Fruit fly (Drosophila melanogaster) whole organism, prepupa: ENCODE results near the gene phr6-4.

Experiments used
- CG10631 ChIP-seq: fragments of 200-800 bp; sonication (Bioruptor generic); optimal IDR thresholded peaks from 2 replicates; lab custom pipeline; 2016; ENCODE audit warnings: missing biosample characterization, missing genetic modification characterization
- CG10669 ChIP-seq: fragments of 200-800 bp; sonication (Bioruptor generic); optimal IDR thresholded peaks from 3 replicates; lab custom pipeline; 2018; ENCODE audit warnings: missing biosample characterization, mild to moderate bottlenecking, missing genetic modification characterization, moderate library complexity
- CG11902 ChIP-seq: fragments of 200-800 bp; sonication (Bioruptor generic); optimal IDR thresholded peaks from 3 replicates; lab custom pipeline; 2016; ENCODE audit warnings: missing biosample characterization, missing genetic modification characterization
- CG8119 ChIP-seq: fragments of 200-800 bp; sonication (Bioruptor generic); IDR thresholded peaks from 3 replicates; pipeline ENCODE4 v1.3.6; 2022; ENCODE audit warnings: missing biosample characterization, missing genetic modification characterization
- CG8632 ChIP-seq: fragments of 200-800 bp; sonication (Bioruptor generic); optimal IDR thresholded peaks from 3 replicates; lab custom pipeline; 2016; ENCODE audit warnings: missing biosample characterization, missing genetic modification characterization
- Gug ChIP-seq: fragments of 200-800 bp; sonication (Bioruptor generic); IDR thresholded peaks from 2 replicates; pipeline ENCODE4 v1.3.6; 2022; ENCODE audit warnings: missing biosample characterization, missing genetic modification characterization
- Hr39 ChIP-seq: fragments of 200-800 bp; sonication (Bioruptor generic); optimal IDR thresholded peaks from 2 replicates; lab custom pipeline; 2016; ENCODE audit warnings: missing biosample characterization, missing genetic modification characterization
- Sox102F ChIP-seq: fragments of 200-800 bp; sonication (Bioruptor generic); optimal IDR thresholded peaks from 2 replicates; lab custom pipeline; 2016; ENCODE audit warnings: missing biosample characterization, mild to moderate bottlenecking, missing genetic modification characterization
- dsx ChIP-seq: fragments of 200-800 bp; optimal IDR thresholded peaks from 3 replicates; lab custom pipeline; 2019; ENCODE audit warnings: missing biosample characterization, mild to moderate bottlenecking, missing genetic modification characterization, moderate library complexity; ENCODE audit not compliant: poor library complexity, severe bottlenecking
- fkh ChIP-seq: fragments of 200-800 bp; sonication (Bioruptor generic); optimal IDR thresholded peaks from 3 replicates; lab custom pipeline; 2017; ENCODE audit warnings: missing biosample characterization, mild to moderate bottlenecking, missing genetic modification characterization, moderate library complexity
- lz ChIP-seq: fragments of 200-800 bp; sonication (Bioruptor generic); optimal IDR thresholded peaks from 3 replicates; lab custom pipeline; 2016; ENCODE audit warnings: missing biosample characterization, missing genetic modification characterization
- pdm3 ChIP-seq: fragments of 200-800 bp; sonication (Bioruptor generic); optimal IDR thresholded peaks from 3 replicates; lab custom pipeline; 2016; ENCODE audit warnings: missing biosample characterization, missing genetic modification characterization
- ss ChIP-seq, 2 experiments: fragments of 200-800 bp; sonication (Bioruptor generic); optimal IDR thresholded peaks; 2 replicates in 1 of 2; 3 replicates in 1 of 2; lab custom pipeline; 2017 to 2018; ENCODE audit warnings: mild to moderate bottlenecking in 2 of 2, missing biosample characterization in 2 of 2, missing genetic modification characterization in 2 of 2, moderate library complexity in 1 of 2
- vri ChIP-seq: fragments of 200-800 bp; sonication (Bioruptor generic); optimal IDR thresholded peaks from 3 replicates; lab custom pipeline; 2016; ENCODE audit warnings: missing biosample characterization, mild to moderate bottlenecking, missing genetic modification characterization

dm6 chr2L:20634215-20634614 lies 11.4 kb downstream of the phr6-4 start, which contains the start of gene CG17472:
- no peak for TF ChIP-seq CG10669 (GFP tag; lab: Kevin White, UChicago)
- TF ChIP-seq CG8632 (GFP tag; lab: Kevin White, UChicago), result no peak
- TF ChIP-seq Sox102F (GFP tag; lab: Kevin White, UChicago), result no peak
- no peak for TF ChIP-seq fkh
- no peak for TF ChIP-seq CG11902 (GFP tag; lab: Kevin White, UChicago)
- TF ChIP-seq CG8119 (GFP tag; lab: Robert Waterston, UW), result no peak
- TF ChIP-seq Gug (GFP tag; lab: Robert Waterston, UW), result no peak
- TF ChIP-seq vri (GFP tag; lab: Kevin White, UChicago), result no peak
- no peak for TF ChIP-seq pdm3 (GFP tag; lab: Kevin White, UChicago)
- TF ChIP-seq Hr39, result no peak
- TF ChIP-seq CG10631 (GFP tag; lab: Kevin White, UChicago), result no peak
- no peak for TF ChIP-seq lz
- TF ChIP-seq ss (GFP tag; optimal IDR thresholded peaks at IDR 0.05; lab: Kevin White, UChicago), result no peak
- no peak for TF ChIP-seq dsx (GFP tag; lab: Kevin White, UChicago)
